Fruit fly (Drosophila melanogaster): ENCODE data around the gene CG31343.

Gene CG31343

DNA sequence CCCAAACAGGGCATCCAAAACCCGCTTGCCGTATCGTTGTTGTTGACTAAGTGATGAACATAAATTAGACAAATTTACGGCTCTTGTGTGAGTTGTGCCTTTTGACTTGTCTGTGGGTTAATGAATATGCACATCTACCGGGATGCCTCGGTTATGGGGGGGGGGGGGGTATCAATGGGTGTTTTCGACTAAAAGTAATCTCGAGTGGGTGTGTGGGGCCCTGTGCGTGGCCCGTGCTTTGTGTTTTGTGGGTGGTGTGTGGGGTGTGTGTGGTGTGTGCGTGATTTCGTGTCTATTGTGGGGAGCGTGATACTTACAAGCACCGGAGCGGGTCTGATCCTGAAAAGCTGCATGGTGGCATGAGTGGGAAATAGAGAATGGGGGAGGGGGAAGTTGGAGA is 45.3 kb downstream of the CG31343 start:
- TF ChIP-seq CTCF (optimal IDR thresholded peaks at IDR 0.05) (no peak), CG8478 (optimal IDR thresholded peaks at IDR 0.05) (no peak)

DNA sequence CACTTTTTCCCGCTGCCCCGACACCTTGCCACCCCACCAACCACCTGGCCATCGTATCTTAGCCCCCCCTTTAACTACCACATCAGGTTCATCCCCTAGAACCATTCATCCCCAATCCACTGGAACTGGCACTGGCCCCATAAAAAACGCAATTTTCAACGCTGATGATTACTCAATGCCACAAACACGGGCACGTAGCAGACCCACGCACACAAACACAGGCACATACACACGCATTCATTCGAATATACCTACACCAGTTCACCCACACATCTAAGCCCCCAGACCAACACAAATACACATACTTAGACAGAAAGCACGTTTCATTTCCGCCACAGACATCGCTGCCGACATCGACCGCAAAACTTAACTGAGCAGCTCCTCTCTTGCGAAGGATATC is 48.7 kb downstream of the CG31343 start:
- TF ChIP-seq CG8478 (optimal IDR thresholded peaks at IDR 0.05), result no peak
- no peak for TF ChIP-seq CTCF (optimal IDR thresholded peaks at IDR 0.05)

All from S2 (cell line).